Worm (Caenorhabditis elegans): ENCODE results near the gene hum-8.

DNA sequence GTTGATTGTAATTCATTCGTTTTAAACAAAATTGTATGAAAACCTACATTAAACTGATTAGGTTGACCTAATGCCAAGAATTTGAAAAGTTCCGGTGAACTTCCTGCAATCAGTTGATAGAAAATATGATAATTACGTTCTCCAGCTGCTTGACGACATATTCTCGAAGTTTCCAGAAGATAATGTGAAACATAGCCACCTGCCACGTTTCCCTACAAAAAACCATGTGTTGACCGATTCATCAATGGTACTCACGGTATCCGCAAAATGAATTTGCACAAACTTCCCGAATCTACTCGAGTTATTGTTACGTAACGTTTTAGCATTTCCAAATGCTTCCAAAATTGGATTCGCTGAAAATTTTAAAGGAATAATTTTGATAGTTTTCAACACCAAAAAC lies 2.0 kb downstream of the hum-8 start:
- TF ChIP-seq him-1 (tag; optimal IDR thresholded peaks at IDR 0.05) (no peak), W03F9.2 (tag; optimal IDR thresholded peaks at IDR 0.05) (no peak)

Measured in whole organism, L4/young adult.